Worm (Caenorhabditis elegans) whole organism, L4 larva: ENCODE data around the gene K03A11.1.
A peak's percentile ranks its signal among the peaks of the same experiment; 100 is the strongest.
"Not testable (repeated sequence)": the region's sequence is repeated elsewhere in the genome, so short reads cannot be mapped to it uniquely, and the experiment has no call there.

ENCODE experiments used
- T20F7.1 ChIP-seq: fragments of 200-800 bp; sonication (Bioruptor generic); optimal IDR thresholded peaks from 2 replicates; lab custom pipeline; 2018; ENCODE audit warnings: mild to moderate bottlenecking, missing genetic modification characterization, missing compliant biosample characterization
- ama-1 ChIP-seq: fragments of 150-350 bp; optimal IDR thresholded peaks from 2 replicates; lab custom pipeline; 2014; ENCODE audit warnings: inconsistent platforms, mixed read lengths
- arid-1 ChIP-seq: fragments of 200-800 bp; sonication (Bioruptor generic); conservative IDR thresholded peaks from 2 replicates; pipeline ENCODE4 v1.3.6; 2022; ENCODE audit warnings: missing genetic modification reagents, missing genetic modification characterization, missing compliant biosample characterization
- fos-1 ChIP-seq: fragments of 150-350 bp; optimal IDR thresholded peaks from 2 replicates; lab custom pipeline; 2014; ENCODE audit warnings: missing biosample characterization, missing genetic modification characterization
- hlh-30 ChIP-seq: sonication (generic microtip); optimal IDR thresholded peaks from 2 replicates; lab custom pipeline; 2017; ENCODE audit warnings: antibody characterized with exemption, mild to moderate bottlenecking, missing genetic modification characterization, missing compliant biosample characterization; ENCODE audit not compliant: insufficient read depth
- jun-1 ChIP-seq: fragments of 150-350 bp; optimal IDR thresholded peaks from 2 replicates; lab custom pipeline; 2014; ENCODE audit warnings: missing biosample characterization, missing genetic modification reagents, missing genetic modification characterization
- lin-15B ChIP-seq: fragments of 150-350 bp; sonication (generic microtip); optimal IDR thresholded peaks from 3 replicates; lab custom pipeline; 2014; ENCODE audit warnings: missing biosample characterization, missing genetic modification characterization
- mep-1 ChIP-seq: fragments of 150-350 bp; sonication (generic microtip); optimal IDR thresholded peaks from 3 replicates; lab custom pipeline; 2014; ENCODE audit warnings: missing biosample characterization, missing genetic modification characterization
- nhr-237 ChIP-seq: sonication (generic microtip); optimal IDR thresholded peaks from 2 replicates; lab custom pipeline; 2017; ENCODE audit warnings: missing biosample characterization, missing genetic modification characterization
- skn-1 ChIP-seq: fragments of 150-350 bp; optimal IDR thresholded peaks from 2 replicates; lab custom pipeline; 2014; ENCODE audit warnings: missing biosample characterization, missing genetic modification characterization
- unc-39 ChIP-seq: sonication (generic microtip); optimal IDR thresholded peaks from 2 replicates; lab custom pipeline; 2017; ENCODE audit warnings: missing biosample characterization, missing genetic modification characterization
- ztf-11 ChIP-seq: fragments of 150-350 bp; optimal IDR thresholded peaks from 2 replicates; lab custom pipeline; 2014; ENCODE audit warnings: missing biosample characterization, missing genetic modification characterization

- peak; percentile 79 for TF ChIP-seq hlh-30 (tag; lab: Kevin White, UChicago)
- not testable (repeated sequence) for TF ChIP-seq unc-39 (tag; lab: Kevin White, UChicago); lin-15B; skn-1; nhr-237 (tag; lab: Kevin White, UChicago); fos-1; ztf-11 (tag; lab: Kevin White, UChicago); ama-1 (lab: Kevin White, UChicago)
- TF ChIP-seq mep-1 (tag; lab: Kevin White, UChicago) = peak; percentile 94
- peak; percentile 77 for TF ChIP-seq T20F7.1 (GFP tag; lab: Kevin White, UChicago)
- peak; percentile 85 for TF ChIP-seq jun-1
- TF ChIP-seq arid-1 = peak; percentile 95
Measured at ce11 chrX:13046324-13046723, 5.2 kb upstream of the K03A11.1 start.
